Worm (Caenorhabditis elegans) whole organism, L3 larva: ENCODE measurements around the gene glt-4.

ENCODE experiments used
- aly-2 ChIP-seq: fragments of 150-350 bp; optimal IDR thresholded peaks from 2 replicates; lab custom pipeline; 2014; ENCODE audit warnings: missing biosample characterization, missing genetic modification characterization
- daf-12 ChIP-seq: fragments of 150-350 bp; optimal IDR thresholded peaks from 2 replicates; lab custom pipeline; 2014; ENCODE audit warnings: missing biosample characterization, missing genetic modification reagents, missing genetic modification characterization
- elt-2 ChIP-seq: sonication (generic microtip); optimal IDR thresholded peaks from 2 replicates; lab custom pipeline; 2016; ENCODE audit warnings: missing genetic modification reagents, mild to moderate bottlenecking, missing genetic modification characterization, missing compliant biosample characterization
- elt-3 ChIP-seq, 3 experiments: fragments of 150-350 bp in 1 of 3; sonication (generic microtip) in 2 of 3; optimal IDR thresholded peaks; 2 replicates in 2 of 3; 4 replicates in 1 of 3; lab custom pipeline; 2014 to 2017; ENCODE audit warnings: missing biosample characterization in 3 of 3, missing genetic modification characterization in 3 of 3
- fkh-10 ChIP-seq: sonication (generic microtip); optimal IDR thresholded peaks from 2 replicates; lab custom pipeline; 2017; ENCODE audit warnings: missing biosample characterization, missing genetic modification reagents, missing genetic modification characterization
- lin-39 ChIP-seq: fragments of 150-350 bp; optimal IDR thresholded peaks from 2 replicates; lab custom pipeline; 2018; ENCODE audit warnings: missing biosample characterization, missing genetic modification reagents, missing genetic modification characterization
- zag-1 ChIP-seq: fragments of 150-350 bp; optimal IDR thresholded peaks from 2 replicates; lab custom pipeline; 2014; ENCODE audit warnings: missing biosample characterization, missing genetic modification characterization
- ztf-11 ChIP-seq: fragments of 150-350 bp; optimal IDR thresholded peaks from 2 replicates; lab custom pipeline; 2014; ENCODE audit warnings: missing biosample characterization, missing genetic modification characterization

DNA sequence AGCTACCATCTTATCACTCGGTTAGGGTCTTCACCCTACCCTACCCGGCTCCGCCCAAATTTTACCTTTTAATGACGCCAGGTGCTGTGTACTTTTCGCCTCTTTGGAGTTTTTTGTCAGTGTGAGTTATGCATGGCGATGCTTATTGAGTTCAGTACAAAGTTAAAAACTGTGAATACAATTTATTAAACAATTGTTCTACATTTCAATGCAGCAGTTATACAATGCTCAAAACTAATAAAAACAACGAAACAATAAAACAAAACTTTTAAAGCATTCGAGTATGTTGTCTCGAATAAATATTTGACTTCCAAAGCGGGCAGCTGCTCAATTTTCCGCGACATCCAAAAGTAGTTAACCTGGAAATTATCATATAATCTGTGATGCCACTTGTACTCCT lies 27.3 kb downstream of the glt-4 start, which contains the start of gene ctsa-2:
- TF ChIP-seq fkh-10 (GFP tag; lab: Kevin White, UChicago) (no peak), ztf-11 (no peak), lin-39 (no peak), elt-2 (peak; percentile 4), aly-2 (tag; lab: Kevin White, UChicago) (no peak), zag-1 (tag; lab: Kevin White, UChicago) (no peak), elt-3 (tag; optimal IDR thresholded peaks at IDR 0.05; lab: Kevin White, UChicago) (no peak), daf-12 (tag; lab: Kevin White, UChicago) (no peak)
